Fruit fly (Drosophila melanogaster) whole organism, embryonic: ENCODE results near the gene red.

Experiments
- ATbp ChIP-seq: fragments of 200-800 bp; sonication (Bioruptor generic); optimal IDR thresholded peaks from 2 replicates; lab custom pipeline; 2017; ENCODE audit warnings: missing biosample characterization, mild to moderate bottlenecking, missing genetic modification characterization, missing genetic modification reagents
- Ada2b ChIP-seq: fragments of 200-800 bp; sonication (Bioruptor generic); IDR thresholded peaks from 2 replicates; pipeline ENCODE4 v1.3.6; 2022; ENCODE audit warnings: missing biosample characterization, missing genetic modification characterization
- CG10431 ChIP-seq: fragments of 200-800 bp; sonication (Bioruptor generic); optimal IDR thresholded peaks from 3 replicates; lab custom pipeline; 2018; ENCODE audit warnings: missing biosample characterization, mild to moderate bottlenecking, missing genetic modification characterization
- CG10565 ChIP-seq: fragments of 200-800 bp; sonication (Bioruptor generic); optimal IDR thresholded peaks from 3 replicates; lab custom pipeline; 2016; ENCODE audit warnings: missing biosample characterization, mild to moderate bottlenecking, missing genetic modification characterization
- CG12155 ChIP-seq: fragments of 200-800 bp; sonication (Bioruptor generic); optimal IDR thresholded peaks from 3 replicates; lab custom pipeline; 2016; ENCODE audit warnings: missing biosample characterization, missing genetic modification characterization
- CG12744 ChIP-seq: fragments of 200-800 bp; sonication (Bioruptor generic); optimal IDR thresholded peaks from 2 replicates; lab custom pipeline; 2016; ENCODE audit warnings: missing biosample characterization, missing genetic modification characterization
- CG13123 ChIP-seq: fragments of 200-800 bp; sonication (Bioruptor generic); optimal IDR thresholded peaks from 2 replicates; lab custom pipeline; 2016; ENCODE audit warnings: missing biosample characterization, missing genetic modification characterization
- CG13287 ChIP-seq: fragments of 200-800 bp; sonication (Bioruptor generic); IDR thresholded peaks from 2 replicates; pipeline ENCODE4 v1.3.6; 2022; ENCODE audit warnings: missing biosample characterization, missing genetic modification characterization; ENCODE audit not compliant: partially characterized antibody
- CG13894 ChIP-seq: fragments of 200-800 bp; sonication (Bioruptor generic); optimal IDR thresholded peaks from 3 replicates; lab custom pipeline; 2018; ENCODE audit warnings: missing biosample characterization, mild to moderate bottlenecking, missing genetic modification characterization, moderate library complexity
- CG14667 ChIP-seq: fragments of 200-800 bp; sonication (Bioruptor generic); IDR thresholded peaks from 2 replicates; pipeline ENCODE4 v1.3.6; 2022; ENCODE audit warnings: missing biosample characterization, missing genetic modification characterization
- CG15479 ChIP-seq: fragments of 200-800 bp; sonication (Bioruptor generic); optimal IDR thresholded peaks from 3 replicates; lab custom pipeline; 2019; ENCODE audit warnings: missing biosample characterization, mild to moderate bottlenecking, missing genetic modification characterization, moderate library complexity
- CG17361 ChIP-seq: fragments of 200-800 bp; sonication (Bioruptor generic); IDR thresholded peaks from 3 replicates; pipeline ENCODE4 v1.3.6; 2022; ENCODE audit warnings: missing biosample characterization, missing genetic modification characterization
- CG2678 ChIP-seq: fragments of 200-800 bp; sonication (Bioruptor generic); optimal IDR thresholded peaks from 3 replicates; lab custom pipeline; 2019; ENCODE audit warnings: missing biosample characterization, mild to moderate bottlenecking, missing genetic modification characterization, moderate library complexity
- CG31365 ChIP-seq: fragments of 200-800 bp; sonication (Bioruptor generic); optimal IDR thresholded peaks from 2 replicates; lab custom pipeline; 2018; ENCODE audit warnings: missing biosample characterization, mild to moderate bottlenecking, missing genetic modification characterization
- CG31388 ChIP-seq: fragments of 200-800 bp; sonication (Bioruptor generic); optimal IDR thresholded peaks from 2 replicates; lab custom pipeline; 2016; ENCODE audit warnings: missing biosample characterization, missing genetic modification characterization
- CG3281 ChIP-seq: fragments of 200-800 bp; sonication (Bioruptor generic); optimal IDR thresholded peaks from 3 replicates; lab custom pipeline; 2017; ENCODE audit warnings: missing biosample characterization, mild to moderate bottlenecking, missing genetic modification characterization
- CG4328 ChIP-seq: fragments of 200-800 bp; sonication (Bioruptor generic); optimal IDR thresholded peaks from 3 replicates; lab custom pipeline; 2017; ENCODE audit warnings: missing biosample characterization, missing genetic modification reagents, missing genetic modification characterization
- CG4360 ChIP-seq: fragments of 200-800 bp; sonication (Bioruptor generic); IDR thresholded peaks from 2 replicates; pipeline ENCODE4 v1.3.6; 2022; ENCODE audit warnings: missing biosample characterization, missing genetic modification characterization
- CG4730 ChIP-seq: fragments of 200-800 bp; sonication (Bioruptor generic); IDR thresholded peaks from 2 replicates; pipeline ENCODE4 v1.3.6; 2022; ENCODE audit warnings: missing biosample characterization, missing genetic modification characterization
- Dp ChIP-seq: fragments of 200-800 bp; sonication (Bioruptor generic); optimal IDR thresholded peaks from 2 replicates; lab custom pipeline; 2018; ENCODE audit warnings: missing biosample characterization, mild to moderate bottlenecking, missing genetic modification characterization, moderate library complexity
- Fer2 ChIP-seq: fragments of 200-800 bp; sonication (Bioruptor generic); optimal IDR thresholded peaks from 2 replicates; lab custom pipeline; 2018; ENCODE audit warnings: missing biosample characterization, mild to moderate bottlenecking, missing genetic modification characterization, moderate library complexity
- GATAe ChIP-seq: fragments of 200-800 bp; sonication (Bioruptor generic); conservative IDR thresholded peaks from 2 replicates; pipeline ENCODE4 v1.3.6; 2022; ENCODE audit warnings: missing biosample characterization, missing genetic modification characterization
- HLH3B ChIP-seq: fragments of 200-800 bp; sonication (Bioruptor generic); IDR thresholded peaks from 2 replicates; pipeline ENCODE4 v1.3.6; 2022; ENCODE audit warnings: missing biosample characterization, missing genetic modification characterization
- HLH4C ChIP-seq: fragments of 200-800 bp; sonication (Bioruptor generic); IDR thresholded peaks from 3 replicates; pipeline ENCODE4 v1.3.6; 2022; ENCODE audit warnings: missing biosample characterization, missing genetic modification characterization; ENCODE audit not compliant: partially characterized antibody
- MTF-1 ChIP-seq: fragments of 200-800 bp; sonication (Bioruptor generic); optimal IDR thresholded peaks from 2 replicates; lab custom pipeline; 2018; ENCODE audit warnings: missing biosample characterization, mild to moderate bottlenecking, missing genetic modification characterization, borderline replicate concordance
- Optix ChIP-seq: fragments of 200-800 bp; sonication (Bioruptor generic); IDR thresholded peaks from 3 replicates; pipeline ENCODE4 v1.3.6; 2022; ENCODE audit warnings: missing biosample characterization, missing genetic modification characterization
- amos ChIP-seq: fragments of 200-800 bp; sonication (Bioruptor generic); IDR thresholded peaks from 2 replicates; pipeline ENCODE4 v1.3.6; 2022; ENCODE audit warnings: missing biosample characterization, missing genetic modification characterization; ENCODE audit not compliant: partially characterized antibody
- ato ChIP-seq: fragments of 200-800 bp; sonication (Bioruptor generic); IDR thresholded peaks from 2 replicates; pipeline ENCODE4 v1.3.6; 2022; ENCODE audit warnings: missing biosample characterization, missing genetic modification characterization; ENCODE audit not compliant: partially characterized antibody
- bcd ChIP-seq: fragments of 200-800 bp; sonication (Bioruptor generic); optimal IDR thresholded peaks from 2 replicates; lab custom pipeline; 2017; ENCODE audit warnings: missing biosample characterization, mild to moderate bottlenecking, missing genetic modification characterization
- corto ChIP-seq: fragments of 200-800 bp; sonication (Bioruptor generic); optimal IDR thresholded peaks from 2 replicates; lab custom pipeline; 2016; ENCODE audit warnings: missing biosample characterization, mild to moderate bottlenecking, missing genetic modification characterization, moderate library complexity
- dimm ChIP-seq: fragments of 200-800 bp; sonication (Bioruptor generic); IDR thresholded peaks from 2 replicates; pipeline ENCODE4 v1.3.6; 2022; ENCODE audit warnings: missing biosample characterization, missing genetic modification characterization
- disco-r ChIP-seq: fragments of 200-800 bp; sonication (Bioruptor generic); optimal IDR thresholded peaks from 2 replicates; lab custom pipeline; 2016; ENCODE audit warnings: missing biosample characterization, missing genetic modification characterization
- fd64A ChIP-seq: fragments of 200-800 bp; sonication (Bioruptor generic); optimal IDR thresholded peaks from 3 replicates; lab custom pipeline; 2018; ENCODE audit warnings: missing biosample characterization, mild to moderate bottlenecking, missing genetic modification characterization
- maf-S ChIP-seq: fragments of 200-800 bp; sonication (Bioruptor generic); optimal IDR thresholded peaks from 2 replicates; lab custom pipeline; 2016; ENCODE audit warnings: missing biosample characterization, missing genetic modification characterization
- nau ChIP-seq: fragments of 200-800 bp; sonication (Bioruptor generic); optimal IDR thresholded peaks from 3 replicates; lab custom pipeline; 2017; ENCODE audit warnings: missing biosample characterization, mild to moderate bottlenecking, missing genetic modification characterization, missing genetic modification reagents
- nerfin-1 ChIP-seq: fragments of 200-800 bp; sonication (Bioruptor generic); optimal IDR thresholded peaks from 3 replicates; lab custom pipeline; 2019; ENCODE audit warnings: missing biosample characterization, mild to moderate bottlenecking, missing genetic modification characterization, moderate library complexity
- pan ChIP-seq, 4 experiments: fragments of >200 bp in 3 of 4; fragments of 200-800 bp in 1 of 4; sonication (Bioruptor generic) in 1 of 4; optimal IDR thresholded peaks in 3 of 4; IDR thresholded peaks in 1 of 4; 2 replicates each; pipeline versions ENCODE4 v1.3.6 to Lab custom; 2017 to 2022; ENCODE audit warnings: missing biosample characterization in 2 of 4, missing genetic modification characterization in 2 of 4, mixed read lengths in 1 of 4
- pfk ChIP-seq: fragments of 200-800 bp; sonication (Bioruptor generic); optimal IDR thresholded peaks from 2 replicates; lab custom pipeline; 2018; ENCODE audit warnings: missing biosample characterization, mild to moderate bottlenecking, missing genetic modification characterization, moderate library complexity
- sc ChIP-seq, 3 experiments: fragments of >200 bp in 2 of 3; fragments of 200-800 bp in 1 of 3; sonication (Bioruptor generic) in 1 of 3; optimal IDR thresholded peaks; 2 replicates in 2 of 3; 3 replicates in 1 of 3; lab custom pipeline; 2017; ENCODE audit warnings: mild to moderate bottlenecking in 1 of 3, missing biosample characterization in 1 of 3, missing genetic modification characterization in 1 of 3, missing genetic modification reagents in 1 of 3
- sens ChIP-seq: fragments of 200-800 bp; sonication (Bioruptor generic); peaks from one replicate; lab custom pipeline; 2016; ENCODE audit warnings: missing biosample characterization, missing genetic modification characterization

Gene red

dm6 chr3R:14288669-14289383 lies at the start of gene red (continued):
- TF ChIP-seq bcd (GFP tag; lab: Kevin White, UChicago) (peak; percentile 78), HLH3B (GFP tag; lab: Robert Waterston, UW) (peak; percentile 74), HLH4C (GFP tag; lab: Robert Waterston, UW) (0 out of 3 replicates have a peak, but pooled peaks have one; percentile 22), CG31388 (GFP tag; lab: Kevin White, UChicago) (peak; percentile 0), maf-S (GFP tag; lab: Kevin White, UChicago) (peak; percentile 8), MTF-1 (GFP tag; lab: Kevin White, UChicago) (peak; percentile 44), amos (peak; percentile 10; the same call in 1 of the 2 replicates), ATbp (GFP tag; lab: Kevin White, UChicago) (peak; percentile 63), Ada2b (peak; percentile 69), CG13287 (GFP tag; lab: Robert Waterston, UW) (peak; percentile 13; the same call in 1 of the 2 replicates), CG17361 (GFP tag; lab: Robert Waterston, UW) (peak; percentile 81), sens (GFP tag; lab: Kevin White, UChicago) (peak; percentile 91), fd64A (peak; percentile 45), CG31365 (peak; percentile 12), Optix (GFP tag; lab: Robert Waterston, UW) (0 out of 3 replicates have a peak, but pooled peaks have one; percentile 33), CG12744 (GFP tag; lab: Kevin White, UChicago) (peak; percentile 1), pan (optimal IDR thresholded peaks at IDR 0.05; lab: Kevin White, UChicago) (no peak), pan (GFP tag; optimal IDR thresholded peaks at IDR 0.05 in 1 of 2, IDR thresholded peaks at IDR 0.05 in 1 of 2) (peak in 1 of 2 experiments; percentile 79), CG4328 (GFP tag; lab: Kevin White, UChicago) (no peak), nerfin-1 (tag; lab: Kevin White, UChicago) (peak; percentile 55), CG13123 (GFP tag; lab: Kevin White, UChicago) (no peak), pfk (GFP tag; lab: Kevin White, UChicago) (peak; percentile 13), CG4360 (GFP tag; lab: Robert Waterston, UW) (0 out of 2 replicates have a peak, but pooled peaks have one; percentile 10), CG12155 (peak; percentile 70), nau (GFP tag; lab: Kevin White, UChicago) (peak; percentile 43), CG15479 (GFP tag; lab: Kevin White, UChicago) (no peak), CG14667 (GFP tag; lab: Robert Waterston, UW) (peak; percentile 35; the same call in 1 of the 2 replicates), GATAe (GFP tag; lab: Robert Waterston, UW) (peak; percentile 52), corto (GFP tag; lab: Kevin White, UChicago) (no peak), CG3281 (peak; percentile 88), CG2678 (tag; lab: Kevin White, UChicago) (peak; percentile 90), CG10431 (GFP tag; lab: Kevin White, UChicago) (no peak), sc (optimal IDR thresholded peaks at IDR 0.05; lab: Kevin White, UChicago) (no peak), sc (GFP tag; optimal IDR thresholded peaks at IDR 0.05; lab: Kevin White, UChicago) (no peak), disco-r (GFP tag; lab: Kevin White, UChicago) (peak; percentile 14), dimm (GFP tag; lab: Robert Waterston, UW) (no peak), Fer2 (tag; lab: Kevin White, UChicago) (peak; percentile 59), CG13894 (tag; lab: Kevin White, UChicago) (peak; percentile 57), CG4730 (GFP tag; lab: Robert Waterston, UW) (0 out of 2 replicates have a peak, but pooled peaks have one; percentile 37), ato (no peak), CG10565 (GFP tag; lab: Kevin White, UChicago) (no peak), Dp (GFP tag; lab: Kevin White, UChicago) (no peak)
